Fruit fly (Drosophila melanogaster) whole organism, embryonic: Measurements from ENCODE around the gene AlaRS-m.

ENCODE experiments used
- Atf-2 ChIP-seq: fragments of 200-800 bp; sonication (Bioruptor generic); optimal IDR thresholded peaks from 2 replicates; lab custom pipeline; 2016; ENCODE audit warnings: missing biosample characterization, missing genetic modification characterization
- CG1024 ChIP-seq: fragments of 200-800 bp; sonication (Bioruptor generic); IDR thresholded peaks from 2 replicates; pipeline ENCODE4 v1.3.6; 2022; ENCODE audit warnings: missing biosample characterization, missing genetic modification characterization
- CG10462 ChIP-seq: fragments of 200-800 bp; sonication (Bioruptor generic); optimal IDR thresholded peaks from 2 replicates; lab custom pipeline; 2016; ENCODE audit warnings: missing biosample characterization, missing genetic modification characterization
- CG12071 ChIP-seq: fragments of 200-800 bp; sonication (Bioruptor generic); optimal IDR thresholded peaks from 3 replicates; lab custom pipeline; 2018; ENCODE audit warnings: missing biosample characterization, mild to moderate bottlenecking, missing genetic modification characterization
- CG12104 ChIP-seq: fragments of 200-800 bp; sonication (Bioruptor generic); optimal IDR thresholded peaks from 3 replicates; lab custom pipeline; 2016; ENCODE audit warnings: missing biosample characterization, missing genetic modification characterization
- CG12236 ChIP-seq: fragments of 200-800 bp; sonication (Bioruptor generic); optimal IDR thresholded peaks from 2 replicates; lab custom pipeline; 2016; ENCODE audit warnings: missing biosample characterization, missing genetic modification characterization
- CG13123 ChIP-seq: fragments of 200-800 bp; sonication (Bioruptor generic); optimal IDR thresholded peaks from 2 replicates; lab custom pipeline; 2016; ENCODE audit warnings: missing biosample characterization, missing genetic modification characterization
- CG15269 ChIP-seq: fragments of 200-800 bp; sonication (Bioruptor generic); optimal IDR thresholded peaks from 2 replicates; lab custom pipeline; 2018; ENCODE audit warnings: missing biosample characterization, mild to moderate bottlenecking, missing genetic modification characterization, moderate library complexity
- CG15479 ChIP-seq: fragments of 200-800 bp; sonication (Bioruptor generic); optimal IDR thresholded peaks from 3 replicates; lab custom pipeline; 2019; ENCODE audit warnings: missing biosample characterization, mild to moderate bottlenecking, missing genetic modification characterization, moderate library complexity
- CG17186 ChIP-seq: fragments of 200-800 bp; sonication (Bioruptor generic); optimal IDR thresholded peaks from 3 replicates; lab custom pipeline; 2017; ENCODE audit warnings: missing biosample characterization, missing genetic modification reagents, missing genetic modification characterization
- CG17385 ChIP-seq: fragments of 200-800 bp; sonication (Bioruptor generic); optimal IDR thresholded peaks from 3 replicates; lab custom pipeline; 2018; ENCODE audit warnings: missing biosample characterization, mild to moderate bottlenecking, missing genetic modification characterization
- CG2116 ChIP-seq: fragments of 200-800 bp; sonication (Bioruptor generic); optimal IDR thresholded peaks from 3 replicates; lab custom pipeline; 2018; ENCODE audit warnings: missing biosample characterization, mild to moderate bottlenecking, missing genetic modification characterization
- CG32772 ChIP-seq: fragments of 200-800 bp; sonication (Bioruptor generic); IDR thresholded peaks from 2 replicates; pipeline ENCODE4 v1.3.6; 2022; ENCODE audit warnings: missing biosample characterization, missing genetic modification characterization
- CG33213 ChIP-seq: fragments of 200-800 bp; sonication (Bioruptor generic); optimal IDR thresholded peaks from 3 replicates; lab custom pipeline; 2016; ENCODE audit warnings: missing biosample characterization, missing genetic modification characterization
- CG6689 ChIP-seq: fragments of 200-800 bp; sonication (Bioruptor generic); IDR thresholded peaks from 2 replicates; pipeline ENCODE4 v1.3.6; 2022; ENCODE audit warnings: missing biosample characterization, missing genetic modification characterization
- CG9876 ChIP-seq: fragments of 200-800 bp; sonication (Bioruptor generic); optimal IDR thresholded peaks from 2 replicates; lab custom pipeline; 2016; ENCODE audit warnings: missing biosample characterization, missing genetic modification characterization
- Fer3 ChIP-seq: fragments of 200-800 bp; sonication (Bioruptor generic); optimal IDR thresholded peaks from 2 replicates; lab custom pipeline; 2018; ENCODE audit warnings: missing biosample characterization, mild to moderate bottlenecking, missing genetic modification characterization, moderate library complexity
- HLH3B ChIP-seq: fragments of 200-800 bp; sonication (Bioruptor generic); IDR thresholded peaks from 2 replicates; pipeline ENCODE4 v1.3.6; 2022; ENCODE audit warnings: missing biosample characterization, missing genetic modification characterization
- HLH54F ChIP-seq: fragments of 200-800 bp; sonication (Bioruptor generic); optimal IDR thresholded peaks from 3 replicates; lab custom pipeline; 2016; ENCODE audit warnings: missing biosample characterization, missing genetic modification characterization
- Hey ChIP-seq: fragments of 200-800 bp; sonication (Bioruptor generic); optimal IDR thresholded peaks from 3 replicates; lab custom pipeline; 2018; ENCODE audit warnings: missing biosample characterization, mild to moderate bottlenecking, missing genetic modification characterization
- Lim3 ChIP-seq: fragments of 200-800 bp; sonication (Bioruptor generic); IDR thresholded peaks from 2 replicates; pipeline ENCODE4 v1.3.6; 2022; ENCODE audit warnings: missing biosample characterization, missing genetic modification characterization
- MBD-R2 ChIP-seq: fragments of 200-800 bp; sonication (Bioruptor generic); IDR thresholded peaks from 2 replicates; pipeline ENCODE4 v1.3.6; 2022; ENCODE audit warnings: missing biosample characterization, missing genetic modification characterization
- MESR4 ChIP-seq: fragments of 200-800 bp; sonication (Bioruptor generic); optimal IDR thresholded peaks from 2 replicates; lab custom pipeline; 2018; ENCODE audit warnings: missing biosample characterization, mild to moderate bottlenecking, missing genetic modification characterization, moderate library complexity
- NC2α ChIP-seq: fragments of 200-800 bp; sonication (Bioruptor generic); optimal IDR thresholded peaks from 2 replicates; lab custom pipeline; 2016; ENCODE audit warnings: missing biosample characterization, missing genetic modification characterization
- Nf-YA ChIP-seq: fragments of 200-800 bp; sonication (Bioruptor generic); IDR thresholded peaks from 2 replicates; pipeline ENCODE4 v1.3.6; 2022; ENCODE audit warnings: missing biosample characterization, missing genetic modification characterization
- PHDP ChIP-seq: fragments of 200-800 bp; sonication (Bioruptor generic); optimal IDR thresholded peaks from 3 replicates; lab custom pipeline; 2018; ENCODE audit warnings: missing biosample characterization, mild to moderate bottlenecking, missing genetic modification characterization, moderate library complexity
- Sox102F ChIP-seq: fragments of 200-800 bp; sonication (Bioruptor generic); optimal IDR thresholded peaks from 2 replicates; lab custom pipeline; 2018; ENCODE audit warnings: missing biosample characterization, mild to moderate bottlenecking, missing genetic modification characterization, moderate library complexity
- Tbp ChIP-seq: fragments of >200 bp; optimal IDR thresholded peaks from 2 replicates; lab custom pipeline; 2018; ENCODE audit warnings: missing biosample characterization, missing genetic modification characterization
- abd-A ChIP-seq: fragments of 200-800 bp; sonication (Bioruptor generic); optimal IDR thresholded peaks from 3 replicates; lab custom pipeline; 2019; ENCODE audit warnings: missing biosample characterization, mild to moderate bottlenecking, missing genetic modification characterization, moderate library complexity
- amos ChIP-seq: fragments of 200-800 bp; sonication (Bioruptor generic); IDR thresholded peaks from 2 replicates; pipeline ENCODE4 v1.3.6; 2022; ENCODE audit warnings: missing biosample characterization, missing genetic modification characterization; ENCODE audit not compliant: partially characterized antibody
- ato ChIP-seq: fragments of 200-800 bp; sonication (Bioruptor generic); IDR thresholded peaks from 2 replicates; pipeline ENCODE4 v1.3.6; 2022; ENCODE audit warnings: missing biosample characterization, missing genetic modification characterization; ENCODE audit not compliant: partially characterized antibody
- br ChIP-seq: fragments of >200 bp; optimal IDR thresholded peaks from 2 replicates; lab custom pipeline; 2017
- cg ChIP-seq: fragments of 200-800 bp; sonication (Bioruptor generic); optimal IDR thresholded peaks from 3 replicates; lab custom pipeline; 2019; ENCODE audit warnings: missing biosample characterization, mild to moderate bottlenecking, missing genetic modification characterization, moderate library complexity
- chinmo ChIP-seq: fragments of 200-800 bp; sonication (Bioruptor generic); IDR thresholded peaks from 4 replicates; pipeline ENCODE4 v1.3.6; 2022; ENCODE audit warnings: missing biosample characterization, missing genetic modification characterization; ENCODE audit not compliant: partially characterized antibody
- dm ChIP-seq: fragments of 200-800 bp; sonication (Bioruptor generic); optimal IDR thresholded peaks from 3 replicates; lab custom pipeline; 2016; ENCODE audit warnings: missing biosample characterization, missing genetic modification characterization
- ems ChIP-seq: fragments of 200-800 bp; sonication (Bioruptor generic); optimal IDR thresholded peaks from 3 replicates; lab custom pipeline; 2016; ENCODE audit warnings: missing biosample characterization, missing genetic modification characterization
- gce ChIP-seq: fragments of 200-800 bp; sonication (Bioruptor generic); IDR thresholded peaks from 3 replicates; pipeline ENCODE4 v1.3.6; 2022; ENCODE audit warnings: missing biosample characterization, missing genetic modification characterization
- grau ChIP-seq: fragments of 200-800 bp; optimal IDR thresholded peaks from 3 replicates; lab custom pipeline; 2019; ENCODE audit warnings: missing biosample characterization, mild to moderate bottlenecking, missing genetic modification characterization, moderate library complexity
- hbn ChIP-seq: fragments of 200-800 bp; sonication (Bioruptor generic); IDR thresholded peaks from 2 replicates; pipeline ENCODE4 v1.3.6; 2022; ENCODE audit warnings: missing biosample characterization, missing genetic modification characterization; ENCODE audit not compliant: partially characterized antibody
- maf-S ChIP-seq: fragments of 200-800 bp; sonication (Bioruptor generic); optimal IDR thresholded peaks from 2 replicates; lab custom pipeline; 2016; ENCODE audit warnings: missing biosample characterization, missing genetic modification characterization
- mirr ChIP-seq: fragments of 200-800 bp; sonication (Bioruptor generic); optimal IDR thresholded peaks from 3 replicates; lab custom pipeline; 2018; ENCODE audit warnings: missing biosample characterization, mild to moderate bottlenecking, missing genetic modification characterization
- nerfin-2 ChIP-seq: fragments of 200-800 bp; sonication (Bioruptor generic); IDR thresholded peaks from 2 replicates; pipeline ENCODE4 v1.3.6; 2022; ENCODE audit warnings: missing biosample characterization, missing genetic modification characterization; ENCODE audit not compliant: partially characterized antibody
- nmo ChIP-seq: fragments of 200-800 bp; sonication (Bioruptor generic); optimal IDR thresholded peaks from 2 replicates; lab custom pipeline; 2018; ENCODE audit warnings: missing biosample characterization, mild to moderate bottlenecking, missing genetic modification characterization, moderate library complexity
- oc ChIP-seq: fragments of 200-800 bp; sonication (Bioruptor generic); optimal IDR thresholded peaks from 2 replicates; lab custom pipeline; 2018; ENCODE audit warnings: missing biosample characterization, mild to moderate bottlenecking, missing genetic modification characterization, moderate library complexity
- otp ChIP-seq: fragments of 200-800 bp; sonication (Bioruptor generic); IDR thresholded peaks from 3 replicates; pipeline ENCODE4, ENCODE4 v1.3.6; 2022; ENCODE audit warnings: missing biosample characterization, missing genetic modification characterization
- pfk ChIP-seq: fragments of 200-800 bp; sonication (Bioruptor generic); optimal IDR thresholded peaks from 2 replicates; lab custom pipeline; 2018; ENCODE audit warnings: missing biosample characterization, mild to moderate bottlenecking, missing genetic modification characterization, moderate library complexity
- phol ChIP-seq: fragments of 200-800 bp; sonication (Bioruptor generic); optimal IDR thresholded peaks from 3 replicates; lab custom pipeline; 2018; ENCODE audit warnings: missing biosample characterization, mild to moderate bottlenecking, missing genetic modification characterization, moderate library complexity
- sc ChIP-seq, 3 experiments: fragments of >200 bp in 2 of 3; fragments of 200-800 bp in 1 of 3; sonication (Bioruptor generic) in 1 of 3; optimal IDR thresholded peaks; 2 replicates in 2 of 3; 3 replicates in 1 of 3; lab custom pipeline; 2017; ENCODE audit warnings: mild to moderate bottlenecking in 1 of 3, missing biosample characterization in 1 of 3, missing genetic modification characterization in 1 of 3, missing genetic modification reagents in 1 of 3
- so ChIP-seq: fragments of 200-800 bp; sonication (Bioruptor generic); IDR thresholded peaks from 3 replicates; pipeline ENCODE4 v1.3.6; 2022; ENCODE audit warnings: missing biosample characterization, missing genetic modification characterization
- sr ChIP-seq: fragments of 200-800 bp; sonication (Bioruptor generic); IDR thresholded peaks from 3 replicates; pipeline ENCODE4 v1.3.6; 2022; ENCODE audit warnings: missing biosample characterization, missing genetic modification characterization
- tll ChIP-seq, 2 experiments: fragments of 200-800 bp in 1 of 2; fragments of >200 bp in 1 of 2; sonication (Bioruptor generic) in 1 of 2; optimal IDR thresholded peaks; 2 replicates each; lab custom pipeline; 2017 to 2019; ENCODE audit warnings: missing biosample characterization in 2 of 2, missing genetic modification characterization in 2 of 2, mild to moderate bottlenecking in 1 of 2, moderate library complexity in 1 of 2

AlaRS-m gene

DNA sequence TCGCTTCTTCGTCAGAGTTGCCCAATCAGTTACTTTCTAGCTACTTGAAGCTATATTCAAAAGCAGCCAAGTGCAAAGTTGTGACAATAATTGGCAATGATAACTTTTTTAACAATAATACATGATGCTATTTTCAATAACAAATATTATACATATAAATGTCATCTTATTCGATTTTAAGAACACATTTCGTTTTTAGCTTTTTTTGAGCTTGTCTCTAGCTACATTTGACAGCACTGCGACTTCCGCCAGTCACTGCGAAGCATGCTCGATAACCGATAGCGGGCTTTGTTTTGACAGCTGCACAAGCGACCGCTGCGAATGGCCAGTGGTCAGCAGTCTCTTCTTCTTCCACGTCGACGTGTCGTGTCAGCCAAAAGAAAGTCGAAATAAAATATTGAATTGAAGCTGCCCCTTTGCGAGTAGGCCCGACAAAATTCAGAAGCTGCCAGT lies 6.5 kb downstream of the AlaRS-m start, which contains the start of the genes Gen and Srp54k (continued):
- no peak for TF ChIP-seq CG12236 (GFP tag; lab: Kevin White, UChicago)
- TF ChIP-seq br: no peak
- no peak for TF ChIP-seq Atf-2 (GFP tag; lab: Kevin White, UChicago)
- peak; percentile 97 for TF ChIP-seq CG17385 (GFP tag; lab: Kevin White, UChicago)
- TF ChIP-seq HLH54F: peak; percentile 0
- TF ChIP-seq gce (GFP tag; lab: Robert Waterston, UW): no peak
- no peak for TF ChIP-seq CG9876 (GFP tag; lab: Kevin White, UChicago)
- TF ChIP-seq CG32772 (GFP tag; lab: Robert Waterston, UW): no peak
- no peak for TF ChIP-seq Hey (tag; lab: Kevin White, UChicago)
- TF ChIP-seq Lim3 (GFP tag; lab: Robert Waterston, UW): no peak
- peak; percentile 59 for TF ChIP-seq CG6689 (GFP tag; lab: Robert Waterston, UW)
- TF ChIP-seq otp (GFP tag; lab: Robert Waterston, UW): no peak
- TF ChIP-seq oc (tag; lab: Kevin White, UChicago): no peak
- no peak for TF ChIP-seq CG10462 (GFP tag; lab: Kevin White, UChicago)
- no peak for TF ChIP-seq Nf-YA (GFP tag; lab: Robert Waterston, UW)
- TF ChIP-seq CG13123: no peak
- no peak for TF ChIP-seq CG1024
- no peak for TF ChIP-seq NC2α (GFP tag; lab: Kevin White, UChicago)
- no peak for TF ChIP-seq Sox102F (GFP tag; lab: Kevin White, UChicago)
- TF ChIP-seq cg (GFP tag; lab: Kevin White, UChicago): no peak
- no peak for TF ChIP-seq CG17186 (GFP tag; lab: Kevin White, UChicago)
- TF ChIP-seq mirr (GFP tag; lab: Kevin White, UChicago): no peak
- TF ChIP-seq phol (tag; lab: Kevin White, UChicago): peak; percentile 41
- no peak for TF ChIP-seq CG33213
- no peak for TF ChIP-seq CG12104 (GFP tag; lab: Kevin White, UChicago)
- no peak for TF ChIP-seq pfk (GFP tag; lab: Kevin White, UChicago)
- TF ChIP-seq MESR4: peak; percentile 95
- TF ChIP-seq sc (optimal IDR thresholded peaks at IDR 0.05; lab: Kevin White, UChicago): no peak
- peak; percentile 16 for TF ChIP-seq sc (GFP tag; optimal IDR thresholded peaks at IDR 0.05; lab: Kevin White, UChicago)
- peak; percentile 32; the same call in 1 of the 2 replicates for TF ChIP-seq HLH3B (GFP tag; lab: Robert Waterston, UW)
- TF ChIP-seq chinmo (GFP tag; lab: Robert Waterston, UW): no peak
- TF ChIP-seq amos (GFP tag; lab: Robert Waterston, UW): peak; percentile 24; the same call in 1 of the 2 replicates
- TF ChIP-seq dm (GFP tag; lab: Kevin White, UChicago): peak; percentile 51
- TF ChIP-seq hbn (GFP tag; lab: Robert Waterston, UW): no peak
- TF ChIP-seq PHDP (tag; lab: Kevin White, UChicago): no peak
- TF ChIP-seq CG15479: no peak
- no peak for TF ChIP-seq CG12071 (GFP tag; lab: Kevin White, UChicago)
- TF ChIP-seq Tbp (GFP tag; lab: Kevin White, UChicago): no peak
- no peak for TF ChIP-seq ato (GFP tag; lab: Robert Waterston, UW)
- TF ChIP-seq CG15269: no peak
- TF ChIP-seq nerfin-2 (GFP tag; lab: Robert Waterston, UW): no peak
- TF ChIP-seq nmo (GFP tag; lab: Kevin White, UChicago): peak; percentile 74
- peak; percentile 94 for TF ChIP-seq MBD-R2 (GFP tag; lab: Robert Waterston, UW)
- peak; percentile 24 for TF ChIP-seq ems (GFP tag; lab: Kevin White, UChicago)
- no peak for TF ChIP-seq so (GFP tag; lab: Robert Waterston, UW)
- no peak for TF ChIP-seq sr (GFP tag; lab: Robert Waterston, UW)
- TF ChIP-seq Fer3 (tag; lab: Kevin White, UChicago): peak; percentile 6
- TF ChIP-seq abd-A (tag; lab: Kevin White, UChicago): no peak
- TF ChIP-seq maf-S: peak; percentile 16
- TF ChIP-seq grau (tag; lab: Kevin White, UChicago): no peak
- peak; percentile 35 for TF ChIP-seq CG2116 (GFP tag; lab: Kevin White, UChicago)
- peak in 1 of 2 experiments; percentile 42 for TF ChIP-seq tll (GFP tag; optimal IDR thresholded peaks at IDR 0.05; lab: Kevin White, UChicago)
